Worm (Caenorhabditis elegans) whole organism, L2 larva: ENCODE measurements around the gene div-1.

Source experiments
- ama-1 ChIP-seq: fragments of 150-350 bp; optimal IDR thresholded peaks from 2 replicates; lab custom pipeline; 2018; ENCODE audit warnings: inconsistent platforms
- nhr-11 ChIP-seq: fragments of 150-350 bp; optimal IDR thresholded peaks from 2 replicates; lab custom pipeline; 2014; ENCODE audit warnings: missing biosample characterization, missing genetic modification characterization

ce11 chrIII:10284214-10284613, 35.9 kb upstream of the div-1 start:
- TF ChIP-seq ama-1 (no peak), nhr-11 (tag; lab: Kevin White, UChicago) (no peak)
